Worm (Caenorhabditis elegans): ENCODE results near the gene R11E3.2.

The R11E3.2 gene

ce11 chrIV:4781123-4781522, 9.2 kb downstream of the R11E3.2 start:
- TF ChIP-seq lin-1 (GFP tag; IDR thresholded peaks at IDR 0.05), result no peak
- TF ChIP-seq hif-1 (tag; optimal IDR thresholded peaks at IDR 0.05), result no peak
- no peak for TF ChIP-seq zfp-2 (tag; optimal IDR thresholded peaks at IDR 0.05)
- TF ChIP-seq nhr-28 (tag; optimal IDR thresholded peaks at IDR 0.05), result peak; percentile 47
- TF ChIP-seq unc-62 (GFP tag; optimal IDR thresholded peaks at IDR 0.05 in 1 of 2), result peak in 1 of 2 experiments; percentile 97
- no peak for TF ChIP-seq unc-62 (tag; optimal IDR thresholded peaks at IDR 0.05)
- TF ChIP-seq hmg-1.1 (GFP tag; IDR thresholded peaks at IDR 0.05), result 0 out of 2 replicates have a peak, but pooled peaks have one; percentile 37
- TF ChIP-seq daf-16 (GFP tag; optimal IDR thresholded peaks at IDR 0.05), result no peak
- TF ChIP-seq daf-16 (tag; optimal IDR thresholded peaks at IDR 0.05), result peak; percentile 32
- TF ChIP-seq unc-39 (tag; optimal IDR thresholded peaks at IDR 0.05), result no peak
- no peak for TF ChIP-seq gei-8 (GFP tag; optimal IDR thresholded peaks at IDR 0.05)
- TF ChIP-seq dve-1 (tag; optimal IDR thresholded peaks at IDR 0.05; ENCODE audit: insufficient read depth), result peak; percentile 22
- no peak for TF ChIP-seq tra-1 (GFP tag; IDR thresholded peaks at IDR 0.05)
- TF ChIP-seq madf-5 (GFP tag; IDR thresholded peaks at IDR 0.05), result no peak
- TF ChIP-seq mdt-29 (GFP tag; IDR thresholded peaks at IDR 0.05), result 0 out of 2 replicates have a peak, but pooled peaks have one; percentile 28
- TF ChIP-seq hlh-11 (tag; optimal IDR thresholded peaks at IDR 0.05), result peak; percentile 67
- TF ChIP-seq ZK337.2 (GFP tag; IDR thresholded peaks at IDR 0.05), result no peak

ce11 chrIV:4784687-4785086, 12.8 kb downstream of the R11E3.2 start:
- TF ChIP-seq dve-1 (tag; optimal IDR thresholded peaks at IDR 0.05; ENCODE audit: insufficient read depth) (peak; percentile 13), snpc-1.2 (GFP tag; IDR thresholded peaks at IDR 0.05) (0 out of 2 replicates have a peak, but pooled peaks have one; percentile 10)

- TF ChIP-seq tag-97 (GFP tag; IDR thresholded peaks at IDR 0.05) (no peak), nhr-77 (tag; optimal IDR thresholded peaks at IDR 0.05) (peak; percentile 83), ama-1 (optimal IDR thresholded peaks at IDR 0.05) (no peak), lin-13 (GFP tag; optimal IDR thresholded peaks at IDR 0.05) (no peak), ztf-7 (tag; optimal IDR thresholded peaks at IDR 0.05) (peak; percentile 14), ZK546.5 (tag; optimal IDR thresholded peaks at IDR 0.05) (no peak), mep-1 (tag; optimal IDR thresholded peaks at IDR 0.05) (peak; percentile 45), ctbp-1 (GFP tag; IDR thresholded peaks at IDR 0.05) (no peak), dpl-1 (GFP tag; optimal IDR thresholded peaks at IDR 0.05) (no peak), lin-39 (tag; optimal IDR thresholded peaks at IDR 0.05) (no peak), hmg-1.1 (GFP tag; IDR thresholded peaks at IDR 0.05) (0 out of 2 replicates have a peak, but pooled peaks have one; percentile 17), spr-3 (GFP tag; optimal IDR thresholded peaks at IDR 0.05) (no peak), ceh-44 (GFP tag; IDR thresholded peaks at IDR 0.05) (no peak), cey-2 (tag; optimal IDR thresholded peaks at IDR 0.05; ENCODE audit: borderline replicate concordance, insufficient read depth) (no peak), zip-2 (tag; optimal IDR thresholded peaks at IDR 0.05) (no peak), nhr-111 (GFP tag; optimal IDR thresholded peaks at IDR 0.05) (no peak), daf-16 (GFP tag; optimal IDR thresholded peaks at IDR 0.05) (no peak), daf-16 (tag; optimal IDR thresholded peaks at IDR 0.05) (peak; percentile 97), nhr-102 (tag; optimal IDR thresholded peaks at IDR 0.05) (peak; percentile 7), daf-8 (GFP tag; IDR thresholded peaks at IDR 0.05) (no peak), pha-4 (GFP tag; IDR thresholded peaks at IDR 0.05) (no peak), pha-4 (tag; optimal IDR thresholded peaks at IDR 0.05) (peak; percentile 26), daf-12 (tag; optimal IDR thresholded peaks at IDR 0.05) (no peak), ceh-82 (tag; optimal IDR thresholded peaks at IDR 0.05) (no peak), mdl-1 (tag; optimal IDR thresholded peaks at IDR 0.05) (peak in 1 of 2 experiments; percentile 86), nhr-28 (tag; optimal IDR thresholded peaks at IDR 0.05) (peak; percentile 98), mes-2 (tag; optimal IDR thresholded peaks at IDR 0.05; ENCODE audit: poor library complexity, severe bottlenecking) (peak; percentile 35), set-16 (GFP tag; IDR thresholded peaks at IDR 0.05) (no peak), dmd-6 (GFP tag; IDR thresholded peaks at IDR 0.05) (peak; percentile 72), ztf-11 (tag; optimal IDR thresholded peaks at IDR 0.05) (no peak), dve-1 (tag; optimal IDR thresholded peaks at IDR 0.05; ENCODE audit: insufficient read depth) (peak; percentile 81), saeg-2 (GFP tag; IDR thresholded peaks at IDR 0.05) (no peak), unc-62 (GFP tag; optimal IDR thresholded peaks at IDR 0.05 in 1 of 2) (peak in 1 of 2 experiments; percentile 92), unc-62 (tag; optimal IDR thresholded peaks at IDR 0.05) (no peak), hlh-30 (tag; optimal IDR thresholded peaks at IDR 0.05; ENCODE audit: insufficient read depth) (peak; percentile 67), fos-1 (tag; optimal IDR thresholded peaks at IDR 0.05) (no peak)
Measured at ce11 chrIV:4788332-4788731, 16.4 kb downstream of the R11E3.2 start, which contains the start of gene nhr-104. Gene nhr-104, minus strand, starts transcription at chrIV:4788692.
